Fruit fly (Drosophila melanogaster) whole organism, embryonic: ENCODE results near the gene Ugt305A1.

Source experiments
- Asciz ChIP-seq: fragments of 200-800 bp; sonication (Bioruptor generic); optimal IDR thresholded peaks from 2 replicates; lab custom pipeline; 2017; ENCODE audit warnings: missing biosample characterization, mild to moderate bottlenecking, missing genetic modification characterization, missing genetic modification reagents
- Atf-2 ChIP-seq: fragments of 200-800 bp; sonication (Bioruptor generic); optimal IDR thresholded peaks from 2 replicates; lab custom pipeline; 2016; ENCODE audit warnings: missing biosample characterization, missing genetic modification characterization
- CG10366 ChIP-seq: fragments of 200-800 bp; sonication (Bioruptor generic); IDR thresholded peaks from 2 replicates; pipeline ENCODE4 v1.3.6; 2022; ENCODE audit warnings: missing biosample characterization, missing genetic modification characterization
- CG11695 ChIP-seq: fragments of 200-800 bp; sonication (Bioruptor generic); IDR thresholded peaks from 3 replicates; pipeline ENCODE4 v1.3.6; 2022; ENCODE audit warnings: missing biosample characterization, missing genetic modification characterization
- CG11723 ChIP-seq: fragments of 200-800 bp; sonication (Bioruptor generic); optimal IDR thresholded peaks from 2 replicates; lab custom pipeline; 2017; ENCODE audit warnings: missing biosample characterization, mild to moderate bottlenecking, missing genetic modification characterization
- CG12659 ChIP-seq: fragments of 200-800 bp; sonication (Bioruptor generic); optimal IDR thresholded peaks from 3 replicates; lab custom pipeline; 2017; ENCODE audit warnings: mild to moderate bottlenecking, missing biosample characterization, missing genetic modification reagents, missing genetic modification characterization
- CG15269 ChIP-seq: fragments of 200-800 bp; sonication (Bioruptor generic); optimal IDR thresholded peaks from 2 replicates; lab custom pipeline; 2018; ENCODE audit warnings: missing biosample characterization, mild to moderate bottlenecking, missing genetic modification characterization, moderate library complexity
- CG1602 ChIP-seq: fragments of 200-800 bp; sonication (Bioruptor generic); optimal IDR thresholded peaks from 3 replicates; lab custom pipeline; 2016; ENCODE audit warnings: missing biosample characterization, missing genetic modification characterization
- CG16779 ChIP-seq: fragments of 200-800 bp; sonication (Bioruptor generic); IDR thresholded peaks from 2 replicates; pipeline ENCODE4 v1.3.6; 2022; ENCODE audit warnings: missing biosample characterization, missing genetic modification characterization
- CG31388 ChIP-seq: fragments of 200-800 bp; sonication (Bioruptor generic); optimal IDR thresholded peaks from 2 replicates; lab custom pipeline; 2016; ENCODE audit warnings: missing biosample characterization, missing genetic modification characterization
- CG4360 ChIP-seq: fragments of 200-800 bp; sonication (Bioruptor generic); IDR thresholded peaks from 2 replicates; pipeline ENCODE4 v1.3.6; 2022; ENCODE audit warnings: missing biosample characterization, missing genetic modification characterization
- CG4820 ChIP-seq: fragments of 200-800 bp; sonication (Bioruptor generic); optimal IDR thresholded peaks from 3 replicates; lab custom pipeline; 2016; ENCODE audit warnings: missing biosample characterization, missing genetic modification characterization
- CG5180 ChIP-seq: fragments of 200-800 bp; sonication (Bioruptor generic); optimal IDR thresholded peaks from 3 replicates; lab custom pipeline; 2017; ENCODE audit warnings: missing biosample characterization, missing genetic modification characterization, mild to moderate bottlenecking, moderate library complexity, missing genetic modification reagents
- CG6654 ChIP-seq: fragments of 200-800 bp; sonication (Bioruptor generic); optimal IDR thresholded peaks from 2 replicates; lab custom pipeline; 2017; ENCODE audit warnings: missing biosample characterization, mild to moderate bottlenecking, missing genetic modification characterization
- CG6791 ChIP-seq: fragments of 200-800 bp; sonication (Bioruptor generic); IDR thresholded peaks from 3 replicates; pipeline ENCODE4 v1.3.6; 2022; ENCODE audit warnings: missing biosample characterization, missing genetic modification characterization; ENCODE audit not compliant: partially characterized antibody
- CG6813 ChIP-seq: fragments of 200-800 bp; sonication (Bioruptor generic); optimal IDR thresholded peaks from 2 replicates; lab custom pipeline; 2017; ENCODE audit warnings: missing biosample characterization, missing genetic modification characterization, mild to moderate bottlenecking, moderate library complexity, missing genetic modification reagents
- CG7372 ChIP-seq: fragments of 200-800 bp; sonication (Bioruptor generic); IDR thresholded peaks from 2 replicates; pipeline ENCODE4 v1.3.6; 2022; ENCODE audit warnings: missing biosample characterization, missing genetic modification characterization
- CG8944 ChIP-seq: fragments of 200-800 bp; sonication (Bioruptor generic); optimal IDR thresholded peaks from 3 replicates; lab custom pipeline; 2016; ENCODE audit warnings: missing biosample characterization, missing genetic modification characterization
- CG9797 ChIP-seq: fragments of 200-800 bp; sonication (Bioruptor generic); optimal IDR thresholded peaks from 3 replicates; lab custom pipeline; 2018; ENCODE audit warnings: missing biosample characterization, mild to moderate bottlenecking, missing genetic modification characterization
- Fer1 ChIP-seq: fragments of 200-800 bp; sonication (Bioruptor generic); optimal IDR thresholded peaks from 2 replicates; lab custom pipeline; 2017; ENCODE audit warnings: missing biosample characterization, mild to moderate bottlenecking, missing genetic modification characterization
- Fer3 ChIP-seq: fragments of 200-800 bp; sonication (Bioruptor generic); optimal IDR thresholded peaks from 2 replicates; lab custom pipeline; 2018; ENCODE audit warnings: missing biosample characterization, mild to moderate bottlenecking, missing genetic modification characterization, moderate library complexity
- GATAe ChIP-seq: fragments of 200-800 bp; sonication (Bioruptor generic); conservative IDR thresholded peaks from 2 replicates; pipeline ENCODE4 v1.3.6; 2022; ENCODE audit warnings: missing biosample characterization, missing genetic modification characterization
- Kr ChIP-seq: fragments of 200-800 bp; sonication (Bioruptor generic); optimal IDR thresholded peaks from 2 replicates; lab custom pipeline; 2017; ENCODE audit warnings: missing biosample characterization, mild to moderate bottlenecking, missing genetic modification characterization
- MESR4 ChIP-seq: fragments of 200-800 bp; sonication (Bioruptor generic); optimal IDR thresholded peaks from 2 replicates; lab custom pipeline; 2018; ENCODE audit warnings: missing biosample characterization, mild to moderate bottlenecking, missing genetic modification characterization, moderate library complexity
- Nf-YA ChIP-seq: fragments of 200-800 bp; sonication (Bioruptor generic); IDR thresholded peaks from 2 replicates; pipeline ENCODE4 v1.3.6; 2022; ENCODE audit warnings: missing biosample characterization, missing genetic modification characterization
- Optix ChIP-seq: fragments of 200-800 bp; sonication (Bioruptor generic); IDR thresholded peaks from 3 replicates; pipeline ENCODE4 v1.3.6; 2022; ENCODE audit warnings: missing biosample characterization, missing genetic modification characterization
- Sin3A ChIP-seq: fragments of >200 bp; optimal IDR thresholded peaks from 2 replicates; lab custom pipeline; 2018
- Vsx1 ChIP-seq: fragments of 200-800 bp; sonication (Bioruptor generic); optimal IDR thresholded peaks from 2 replicates; lab custom pipeline; 2017; ENCODE audit warnings: missing biosample characterization, mild to moderate bottlenecking, missing genetic modification characterization, missing genetic modification reagents
- Xbp1 ChIP-seq: fragments of 200-800 bp; sonication (Bioruptor generic); optimal IDR thresholded peaks from 3 replicates; lab custom pipeline; 2016; ENCODE audit warnings: missing biosample characterization, mild to moderate bottlenecking, missing genetic modification characterization
- Xrp1 ChIP-seq: fragments of 200-800 bp; sonication (Bioruptor generic); IDR thresholded peaks from 2 replicates; pipeline ENCODE4 v1.3.6; 2022; ENCODE audit warnings: missing biosample characterization, missing genetic modification characterization
- aop ChIP-seq: fragments of 200-800 bp; sonication (Bioruptor generic); IDR thresholded peaks from 2 replicates; pipeline ENCODE4 v1.3.6; 2022; ENCODE audit warnings: missing biosample characterization, missing genetic modification characterization
- az2 ChIP-seq: fragments of 200-800 bp; sonication (Bioruptor generic); optimal IDR thresholded peaks from 3 replicates; lab custom pipeline; 2016; ENCODE audit warnings: missing biosample characterization, missing genetic modification characterization
- chm ChIP-seq: fragments of 200-800 bp; sonication (Bioruptor generic); IDR thresholded peaks from 2 replicates; pipeline ENCODE4 v1.3.6; 2022; ENCODE audit warnings: missing biosample characterization, missing genetic modification characterization
- chn ChIP-seq: fragments of 200-800 bp; sonication (Bioruptor generic); optimal IDR thresholded peaks from 2 replicates; lab custom pipeline; 2016; ENCODE audit warnings: missing biosample characterization, missing genetic modification characterization
- croc ChIP-seq: fragments of 200-800 bp; sonication (Bioruptor generic); conservative IDR thresholded peaks from 3 replicates; pipeline ENCODE4 v1.3.6; 2022; ENCODE audit warnings: missing biosample characterization, missing genetic modification characterization
- dpn ChIP-seq, 2 experiments: fragments of 200-800 bp; sonication (Bioruptor generic); optimal IDR thresholded peaks; 3 replicates each; lab custom pipeline; 2016; ENCODE audit warnings: missing biosample characterization in 2 of 2, missing genetic modification characterization in 2 of 2
- ftz-f1 ChIP-seq: fragments of 200-800 bp; sonication (Bioruptor generic); optimal IDR thresholded peaks from 2 replicates; lab custom pipeline; 2016; ENCODE audit warnings: missing biosample characterization, missing genetic modification characterization
- gce ChIP-seq: fragments of 200-800 bp; sonication (Bioruptor generic); IDR thresholded peaks from 3 replicates; pipeline ENCODE4 v1.3.6; 2022; ENCODE audit warnings: missing biosample characterization, missing genetic modification characterization
- gsb ChIP-seq: fragments of 200-800 bp; sonication (Bioruptor generic); IDR thresholded peaks from 2 replicates; pipeline ENCODE4 v1.3.6; 2022; ENCODE audit warnings: missing biosample characterization, missing genetic modification characterization
- her ChIP-seq: fragments of 200-800 bp; sonication (Bioruptor generic); optimal IDR thresholded peaks from 2 replicates; lab custom pipeline; 2016; ENCODE audit warnings: missing biosample characterization, missing genetic modification characterization
- lov ChIP-seq, 2 experiments: fragments of 200-800 bp in 1 of 2; fragments of >200 bp in 1 of 2; sonication (Bioruptor generic) in 1 of 2; IDR thresholded peaks in 1 of 2; optimal IDR thresholded peaks in 1 of 2; 2 replicates in 1 of 2; 3 replicates in 1 of 2; pipeline versions ENCODE4 v1.3.6 to Lab custom; 2017 to 2022; ENCODE audit warnings: missing biosample characterization in 1 of 2, missing genetic modification characterization in 1 of 2
- mam ChIP-seq: fragments of 200-800 bp; sonication (Bioruptor generic); optimal IDR thresholded peaks from 3 replicates; lab custom pipeline; 2016; ENCODE audit warnings: missing biosample characterization, missing genetic modification characterization
- nerfin-2 ChIP-seq: fragments of 200-800 bp; sonication (Bioruptor generic); IDR thresholded peaks from 2 replicates; pipeline ENCODE4 v1.3.6; 2022; ENCODE audit warnings: missing biosample characterization, missing genetic modification characterization; ENCODE audit not compliant: partially characterized antibody
- p53 ChIP-seq: fragments of 200-800 bp; sonication (Bioruptor generic); optimal IDR thresholded peaks from 2 replicates; lab custom pipeline; 2016; ENCODE audit warnings: missing biosample characterization, missing genetic modification characterization
- pb ChIP-seq: fragments of 200-800 bp; sonication (Bioruptor generic); optimal IDR thresholded peaks from 3 replicates; lab custom pipeline; 2016; ENCODE audit warnings: missing biosample characterization, missing genetic modification characterization
- peb ChIP-seq: fragments of 200-800 bp; sonication (Bioruptor generic); IDR thresholded peaks from 2 replicates; pipeline ENCODE4 v1.3.6; 2022; ENCODE audit warnings: missing biosample characterization, missing genetic modification characterization
- pho ChIP-seq: fragments of 200-800 bp; sonication (Bioruptor generic); optimal IDR thresholded peaks from 2 replicates; lab custom pipeline; 2016; ENCODE audit warnings: missing biosample characterization, missing genetic modification characterization
- pita ChIP-seq: fragments of 200-800 bp; sonication (Bioruptor generic); optimal IDR thresholded peaks from 2 replicates; lab custom pipeline; 2017; ENCODE audit warnings: missing biosample characterization, mild to moderate bottlenecking, missing genetic modification characterization
- pnt ChIP-seq: fragments of 200-800 bp; sonication (Bioruptor generic); optimal IDR thresholded peaks from 3 replicates; lab custom pipeline; 2016; ENCODE audit warnings: missing biosample characterization, missing genetic modification characterization
- pum ChIP-seq: fragments of 200-800 bp; sonication (Bioruptor generic); optimal IDR thresholded peaks from 2 replicates; lab custom pipeline; 2016; ENCODE audit warnings: missing biosample characterization, missing genetic modification characterization
- zen2 ChIP-seq: fragments of 200-800 bp; sonication (Bioruptor generic); IDR thresholded peaks from 3 replicates; pipeline ENCODE4 v1.3.6; 2022; ENCODE audit warnings: missing biosample characterization, missing genetic modification characterization; ENCODE audit not compliant: partially characterized antibody

Ugt305A1 gene

dm6 chr3L:4016754-4017153 is 42.8 kb upstream of the Ugt305A1 start (continued):
- TF ChIP-seq az2 (GFP tag; lab: Kevin White, UChicago) (peak; percentile 75), chn (GFP tag; lab: Kevin White, UChicago) (peak; percentile 66), gsb (GFP tag; lab: Robert Waterston, UW) (no peak), Asciz (no peak), zen2 (GFP tag; lab: Robert Waterston, UW) (no peak), Xbp1 (GFP tag; lab: Kevin White, UChicago) (peak; percentile 75), CG10366 (peak; percentile 66), CG6813 (GFP tag; lab: Kevin White, UChicago) (peak; percentile 51), Optix (GFP tag; lab: Robert Waterston, UW) (peak; percentile 81; the same call in 2 of the 3 replicates), Vsx1 (no peak), Xrp1 (peak; percentile 86), CG16779 (GFP tag; lab: Robert Waterston, UW) (no peak), Kr (GFP tag; lab: Kevin White, UChicago) (no peak), pb (GFP tag; lab: Kevin White, UChicago) (peak; percentile 16), CG15269 (peak; percentile 29), Nf-YA (GFP tag; lab: Robert Waterston, UW) (peak; percentile 61), CG31388 (GFP tag; lab: Kevin White, UChicago) (peak; percentile 28), Fer3 (tag; lab: Kevin White, UChicago) (peak; percentile 11), CG11723 (GFP tag; lab: Kevin White, UChicago) (peak; percentile 21), nerfin-2 (GFP tag; lab: Robert Waterston, UW) (no peak), CG4360 (GFP tag; lab: Robert Waterston, UW) (0 out of 2 replicates have a peak, but pooled peaks have one; percentile 35), CG4820 (GFP tag; lab: Kevin White, UChicago) (peak; percentile 66), mam (GFP tag; lab: Kevin White, UChicago) (peak; percentile 39), aop (no peak), Sin3A (lab: Kevin White, UChicago) (no peak), Atf-2 (GFP tag; lab: Kevin White, UChicago) (peak; percentile 32), ftz-f1 (GFP tag; lab: Kevin White, UChicago) (no peak), p53 (GFP tag; lab: Kevin White, UChicago) (peak; percentile 0), croc (peak; percentile 73), dpn (GFP tag; optimal IDR thresholded peaks at IDR 0.05; lab: Kevin White, UChicago) (peak; percentile 60 to 71), CG12659 (GFP tag; lab: Kevin White, UChicago) (peak; percentile 11), Fer1 (GFP tag; lab: Kevin White, UChicago) (no peak), CG7372 (GFP tag; lab: Robert Waterston, UW) (no peak), her (GFP tag; lab: Kevin White, UChicago) (peak; percentile 12), peb (GFP tag; lab: Robert Waterston, UW) (peak; percentile 57), pita (GFP tag; lab: Kevin White, UChicago) (no peak), chm (peak; percentile 91), CG11695 (GFP tag; lab: Robert Waterston, UW) (peak; percentile 56; the same call in 2 of the 3 replicates), pnt (GFP tag; lab: Kevin White, UChicago) (peak; percentile 76), CG5180 (GFP tag; lab: Kevin White, UChicago) (no peak), CG9797 (GFP tag; lab: Kevin White, UChicago) (no peak), GATAe (GFP tag; lab: Robert Waterston, UW) (no peak), pho (GFP tag; lab: Kevin White, UChicago) (no peak), lov (optimal IDR thresholded peaks at IDR 0.05; lab: Kevin White, UChicago) (no peak), lov (GFP tag; IDR thresholded peaks at IDR 0.05; lab: Robert Waterston, UW) (peak; percentile 80), CG6791 (no peak), pum (GFP tag; lab: Kevin White, UChicago) (peak; percentile 79), CG8944 (GFP tag; lab: Kevin White, UChicago) (peak; percentile 61), MESR4 (no peak), CG6654 (GFP tag; lab: Kevin White, UChicago) (peak; percentile 39), gce (GFP tag; lab: Robert Waterston, UW) (no peak), CG1602 (peak; percentile 62)
